Worm (Caenorhabditis elegans) whole organism, L4 larva: ENCODE results near the gene clec-224.

Experiments used
- R02D3.7 ChIP-seq: fragments of 150-350 bp; sonication (generic microtip); optimal IDR thresholded peaks from 3 replicates; lab custom pipeline; 2014; ENCODE audit warnings: missing biosample characterization, missing genetic modification characterization
- Y48G9A.11 ChIP-seq: fragments of 200-800 bp; sonication (Bioruptor generic); IDR thresholded peaks from 2 replicates; pipeline ENCODE4 v1.3.6; 2022; ENCODE audit warnings: missing genetic modification reagents, missing genetic modification characterization, missing compliant biosample characterization
- aly-2 ChIP-seq: sonication (generic microtip); optimal IDR thresholded peaks from 2 replicates; lab custom pipeline; 2018; ENCODE audit warnings: missing biosample characterization, missing genetic modification characterization
- ama-1 ChIP-seq: fragments of 150-350 bp; optimal IDR thresholded peaks from 2 replicates; lab custom pipeline; 2014; ENCODE audit warnings: inconsistent platforms, mixed read lengths
- ceh-20 ChIP-seq: fragments of 200-800 bp; sonication (Bioruptor generic); IDR thresholded peaks from 2 replicates; pipeline ENCODE4 v1.3.6; 2022; ENCODE audit warnings: missing genetic modification reagents, missing genetic modification characterization, missing compliant biosample characterization
- ceh-28 ChIP-seq: fragments of 150-350 bp; optimal IDR thresholded peaks from 2 replicates; lab custom pipeline; 2014; ENCODE audit warnings: missing biosample characterization, missing genetic modification reagents, missing genetic modification characterization
- cey-2 ChIP-seq: sonication (generic microtip); optimal IDR thresholded peaks from 3 replicates; lab custom pipeline; 2017; ENCODE audit warnings: missing genetic modification characterization, mild to moderate bottlenecking, missing compliant biosample characterization, antibody characterized with exemption, borderline replicate concordance; ENCODE audit not compliant: insufficient read depth
- duxl-1 ChIP-seq: sonication (generic microtip); optimal IDR thresholded peaks from 2 replicates; lab custom pipeline; 2016; ENCODE audit warnings: mild to moderate bottlenecking, missing genetic modification characterization, moderate library complexity, missing compliant biosample characterization; ENCODE audit not compliant: poor library complexity
- egl-27 ChIP-seq: sonication (generic microtip); optimal IDR thresholded peaks from 3 replicates; lab custom pipeline; 2017; ENCODE audit warnings: missing biosample characterization, missing genetic modification reagents, missing genetic modification characterization
- egl-43 ChIP-seq: fragments of 200-800 bp; sonication (Bioruptor generic); IDR thresholded peaks from 2 replicates; pipeline ENCODE4 v1.3.6; 2022; ENCODE audit warnings: missing genetic modification reagents, missing genetic modification characterization, missing compliant biosample characterization
- fos-1 ChIP-seq: fragments of 150-350 bp; optimal IDR thresholded peaks from 2 replicates; lab custom pipeline; 2014; ENCODE audit warnings: missing biosample characterization, missing genetic modification characterization
- gei-8 ChIP-seq: fragments of 200-800 bp; sonication (Bioruptor generic); optimal IDR thresholded peaks from 2 replicates; lab custom pipeline; 2018; ENCODE audit warnings: mild to moderate bottlenecking, missing genetic modification characterization, missing compliant biosample characterization
- hlh-11 ChIP-seq: fragments of 200-800 bp; sonication (Bioruptor generic); optimal IDR thresholded peaks from 2 replicates; lab custom pipeline; 2018; ENCODE audit warnings: mild to moderate bottlenecking, missing genetic modification characterization, missing compliant biosample characterization
- lin-13 ChIP-seq: fragments of 150-350 bp; optimal IDR thresholded peaks from 2 replicates; lab custom pipeline; 2014; ENCODE audit warnings: missing biosample characterization, missing genetic modification reagents, missing genetic modification characterization
- lin-15B ChIP-seq: fragments of 150-350 bp; sonication (generic microtip); optimal IDR thresholded peaks from 3 replicates; lab custom pipeline; 2014; ENCODE audit warnings: missing biosample characterization, missing genetic modification characterization
- lin-38 ChIP-seq: fragments of 200-800 bp; sonication (Bioruptor generic); IDR thresholded peaks from 2 replicates; pipeline ENCODE4 v1.3.6; 2022; ENCODE audit warnings: missing genetic modification reagents, missing genetic modification characterization, missing compliant biosample characterization
- madf-9 ChIP-seq: fragments of 200-800 bp; sonication (Bioruptor generic); conservative IDR thresholded peaks from 2 replicates; pipeline ENCODE4 v1.3.6; 2022; ENCODE audit warnings: missing genetic modification reagents, missing genetic modification characterization, missing compliant biosample characterization
- mdl-1 ChIP-seq, 2 experiments: fragments of 150-350 bp in 1 of 2; sonication (generic microtip) in 1 of 2; optimal IDR thresholded peaks; 2 replicates each; lab custom pipeline; 2014 to 2017; ENCODE audit warnings: missing biosample characterization in 2 of 2, missing genetic modification characterization in 2 of 2
- mep-1 ChIP-seq: fragments of 150-350 bp; sonication (generic microtip); optimal IDR thresholded peaks from 3 replicates; lab custom pipeline; 2014; ENCODE audit warnings: missing biosample characterization, missing genetic modification characterization
- mes-2 ChIP-seq: sonication (generic microtip); optimal IDR thresholded peaks from 2 replicates; lab custom pipeline; 2016; ENCODE audit warnings: missing genotype, mild to moderate bottlenecking, missing genetic modification characterization, missing compliant biosample characterization; ENCODE audit not compliant: poor library complexity, severe bottlenecking
- mxl-2 ChIP-seq: fragments of 200-800 bp; sonication (Bioruptor generic); conservative IDR thresholded peaks from 2 replicates; pipeline ENCODE4 v1.3.6; 2022; ENCODE audit warnings: missing genetic modification reagents, missing genetic modification characterization, missing compliant biosample characterization
- mxl-3 ChIP-seq: fragments of 200-800 bp; sonication (Bioruptor generic); optimal IDR thresholded peaks from 2 replicates; lab custom pipeline; 2018; ENCODE audit warnings: mild to moderate bottlenecking, missing genetic modification characterization, missing compliant biosample characterization
- nhr-102 ChIP-seq: sonication (generic microtip); optimal IDR thresholded peaks from 2 replicates; lab custom pipeline; 2016; ENCODE audit warnings: mild to moderate bottlenecking, missing genetic modification characterization, moderate library complexity, missing compliant biosample characterization
- nhr-11 ChIP-seq: fragments of 150-350 bp; optimal IDR thresholded peaks from 2 replicates; lab custom pipeline; 2014; ENCODE audit warnings: missing biosample characterization, missing genetic modification characterization
- nhr-111 ChIP-seq: fragments of 200-800 bp; sonication (Bioruptor generic); optimal IDR thresholded peaks from 2 replicates; lab custom pipeline; 2018; ENCODE audit warnings: mild to moderate bottlenecking, missing genetic modification characterization, missing compliant biosample characterization
- nhr-41 ChIP-seq: fragments of 200-800 bp; sonication (Bioruptor generic); IDR thresholded peaks from 2 replicates; pipeline ENCODE4 v1.3.6; 2022; ENCODE audit warnings: missing genetic modification reagents, missing genetic modification characterization, missing compliant biosample characterization
- nhr-48 ChIP-seq: sonication (generic microtip); optimal IDR thresholded peaks from 2 replicates; lab custom pipeline; 2016; ENCODE audit warnings: mild to moderate bottlenecking, missing genetic modification characterization, missing compliant biosample characterization
- php-3 ChIP-seq: fragments of 200-800 bp; sonication (Bioruptor generic); IDR thresholded peaks from 2 replicates; pipeline ENCODE4 v1.3.6; 2022; ENCODE audit warnings: missing genetic modification reagents, missing genetic modification characterization, missing compliant biosample characterization
- pqm-1 ChIP-seq: sonication (generic microtip); optimal IDR thresholded peaks from 2 replicates; lab custom pipeline; 2017; ENCODE audit warnings: missing biosample characterization, missing genetic modification characterization
- rbr-2 ChIP-seq: sonication (generic microtip); optimal IDR thresholded peaks from 2 replicates; lab custom pipeline; 2016; ENCODE audit warnings: missing genotype, missing genetic modification characterization, missing compliant biosample characterization
- saeg-2 ChIP-seq: fragments of 200-800 bp; sonication (Bioruptor generic); IDR thresholded peaks from 2 replicates; pipeline ENCODE4 v1.3.6; 2022; ENCODE audit warnings: missing genetic modification reagents, missing genetic modification characterization, missing compliant biosample characterization
- set-16 ChIP-seq: fragments of 200-800 bp; sonication (Bioruptor generic); IDR thresholded peaks from 2 replicates; pipeline ENCODE4 v1.3.6; 2022; ENCODE audit warnings: missing genetic modification reagents, missing genetic modification characterization, missing compliant biosample characterization
- tag-97 ChIP-seq: fragments of 200-800 bp; sonication (Bioruptor generic); IDR thresholded peaks from 2 replicates; pipeline ENCODE4 v1.3.6; 2022; ENCODE audit warnings: missing genetic modification characterization, missing compliant biosample characterization
- unc-130 ChIP-seq: sonication (generic microtip); optimal IDR thresholded peaks from 2 replicates; lab custom pipeline; 2016; ENCODE audit warnings: missing genetic modification reagents, missing genetic modification characterization, missing compliant biosample characterization
- unc-39 ChIP-seq: sonication (generic microtip); optimal IDR thresholded peaks from 2 replicates; lab custom pipeline; 2017; ENCODE audit warnings: missing biosample characterization, missing genetic modification characterization
- unc-62 ChIP-seq, 3 experiments: fragments of 150-350 bp in 1 of 3; sonication (generic microtip); optimal IDR thresholded peaks in 2 of 3; peaks in 1 of 3; 1 replicate in 1 of 3; 2 replicates in 2 of 3; lab custom pipeline; 2014 to 2017; ENCODE audit warnings: missing biosample characterization in 3 of 3, missing genetic modification characterization in 3 of 3, missing genetic modification reagents in 3 of 3, missing genotype in 1 of 3
- vab-7 ChIP-seq: fragments of 200-800 bp; sonication (Bioruptor generic); IDR thresholded peaks from 2 replicates; pipeline ENCODE4 v1.3.6; 2022; ENCODE audit warnings: missing genetic modification reagents, missing genetic modification characterization, missing compliant biosample characterization
- zip-2 ChIP-seq: fragments of 150-350 bp; optimal IDR thresholded peaks from 2 replicates; lab custom pipeline; 2014; ENCODE audit warnings: missing biosample characterization, missing genetic modification characterization
- ztf-7 ChIP-seq: fragments of 150-350 bp; optimal IDR thresholded peaks from 2 replicates; lab custom pipeline; 2014; ENCODE audit warnings: missing biosample characterization, missing genetic modification characterization

clec-224 gene

DNA sequence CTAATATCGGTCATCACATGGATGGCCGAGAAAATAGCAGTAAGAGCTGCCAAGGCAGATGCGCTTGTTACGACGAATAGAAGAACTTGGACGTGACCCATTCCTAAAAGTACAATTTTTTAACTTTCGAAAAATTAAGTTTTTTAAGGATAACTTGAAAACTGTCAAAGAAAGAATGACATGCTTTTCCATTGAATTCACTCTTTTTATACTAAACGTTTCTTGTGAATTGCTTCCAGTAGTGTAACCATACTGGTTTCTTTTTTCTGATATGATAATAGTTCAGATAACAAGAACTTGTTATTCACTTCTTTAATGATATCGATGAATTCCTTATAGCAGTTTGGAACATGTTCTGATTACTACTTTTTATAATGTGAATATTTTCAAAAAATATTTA lies 11.6 kb downstream of the clec-224 start, which contains the start of gene col-37:
col-37 (minus strand) TSS at position 101 of the 400 bp plus-strand sequence.
- peak in 1 of 2 experiments; percentile 16 for TF ChIP-seq mdl-1 (tag; optimal IDR thresholded peaks at IDR 0.05; lab: Kevin White, UChicago)
- TF ChIP-seq hlh-11 (tag; lab: Kevin White, UChicago) = no peak

DNA sequence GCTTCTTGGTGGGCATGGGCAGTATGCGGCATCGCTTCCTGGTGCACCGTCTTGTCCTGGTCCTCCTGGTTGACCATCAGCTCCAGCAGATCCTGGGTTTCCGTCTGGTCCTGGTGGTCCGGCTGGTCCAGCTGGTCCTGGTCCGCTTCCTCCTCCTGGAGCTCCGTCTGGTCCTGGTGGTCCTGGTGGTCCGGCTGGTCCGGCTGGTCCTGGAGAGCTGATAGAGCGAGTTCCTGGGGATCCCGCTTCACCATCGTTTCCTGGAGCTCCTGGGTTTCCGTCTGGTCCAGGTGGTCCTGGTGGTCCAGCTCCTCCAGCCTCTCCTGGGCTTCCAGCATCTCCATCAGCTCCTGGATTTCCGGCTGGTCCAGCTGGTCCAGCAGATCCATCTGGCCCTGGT lies 12.2 kb downstream of the clec-224 start:
- peak; percentile 97 for TF ChIP-seq set-16 (GFP tag; lab: Robert Waterston, UW)
- TF ChIP-seq madf-9 (GFP tag; lab: Robert Waterston, UW) = no peak

DNA sequence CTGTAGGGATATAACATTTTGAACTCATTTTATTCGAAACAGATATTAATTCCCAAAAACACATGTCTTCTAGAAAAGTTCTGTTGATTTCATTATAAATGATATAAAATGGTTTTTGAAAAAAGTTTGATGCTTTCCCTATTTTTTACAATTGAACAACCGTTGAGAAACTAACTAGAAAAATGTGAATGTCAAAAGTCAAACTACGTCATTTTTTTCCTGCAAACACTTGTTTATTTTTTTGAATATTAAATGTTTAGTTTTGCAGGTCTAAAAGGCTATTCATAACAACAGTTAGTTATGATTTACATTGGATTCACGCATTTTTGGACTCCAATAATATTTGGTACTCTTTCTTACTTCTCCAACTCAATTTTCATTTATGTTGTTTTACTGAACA lies 16.3 kb downstream of the clec-224 start, which contains the start of gene srj-4:
srj-4 (plus strand) TSS at position 301 of the 400 bp plus-strand sequence.
- TF ChIP-seq aly-2 (tag; lab: Kevin White, UChicago) = no peak
- no peak for TF ChIP-seq ceh-28
- no peak for TF ChIP-seq unc-39 (tag; lab: Kevin White, UChicago)
- TF ChIP-seq mes-2 (tag; lab: Kevin White, UChicago) = no peak
- TF ChIP-seq nhr-102 (tag; lab: Kevin White, UChicago) = no peak
- no peak for TF ChIP-seq cey-2 (tag; lab: Kevin White, UChicago)
- TF ChIP-seq fos-1 = no peak
- TF ChIP-seq ama-1 (lab: Kevin White, UChicago) = no peak

DNA sequence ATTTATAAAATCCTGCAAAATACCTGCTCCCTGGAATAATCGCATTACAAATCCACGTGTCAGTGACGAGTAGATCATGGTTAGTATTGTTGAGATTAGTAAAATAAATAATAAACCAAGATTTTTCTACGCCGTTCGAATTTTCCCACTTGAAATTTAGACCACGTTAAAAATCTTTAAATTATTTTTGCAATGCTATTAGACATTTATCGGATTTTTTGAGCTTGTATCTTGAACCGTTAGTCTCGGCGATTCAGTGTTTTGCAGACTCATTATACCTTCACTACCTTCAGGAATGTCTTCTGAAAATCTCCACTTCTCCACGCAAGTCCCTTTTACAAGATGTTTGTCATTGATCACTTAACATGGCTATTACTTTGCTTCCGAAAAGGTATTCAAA lies 17.0 kb downstream of the clec-224 start, which contains the start of gene C27A7.5:
C27A7.5 (minus strand) TSS at position 101 of the 400 bp plus-strand sequence.
- TF ChIP-seq unc-62 (GFP tag; optimal IDR thresholded peaks at IDR 0.05 in 1 of 2; lab: Kevin White, UChicago) = no peak
- TF ChIP-seq unc-62 (tag; optimal IDR thresholded peaks at IDR 0.05; lab: Kevin White, UChicago) = no peak
- no peak for TF ChIP-seq nhr-48 (tag; lab: Kevin White, UChicago)
- no peak for TF ChIP-seq mep-1 (tag; lab: Kevin White, UChicago)
- TF ChIP-seq R02D3.7 (tag; lab: Kevin White, UChicago) = no peak
- no peak for TF ChIP-seq vab-7 (GFP tag; lab: Robert Waterston, UW)
- TF ChIP-seq lin-38 (GFP tag; lab: Robert Waterston, UW) = no peak
- no peak for TF ChIP-seq gei-8 (GFP tag; lab: Kevin White, UChicago)
- TF ChIP-seq pqm-1 (tag; lab: Kevin White, UChicago) = no peak
- no peak for TF ChIP-seq ama-1 (lab: Kevin White, UChicago)
- no peak for TF ChIP-seq lin-15B (tag; lab: Kevin White, UChicago)
- TF ChIP-seq Y48G9A.11 (GFP tag; lab: Robert Waterston, UW) = no peak
- TF ChIP-seq unc-130 (GFP tag; lab: Kevin White, UChicago) = no peak
- TF ChIP-seq mxl-3 (GFP tag; lab: Kevin White, UChicago) = no peak
- TF ChIP-seq nhr-41 (GFP tag; lab: Robert Waterston, UW) = no peak
- no peak for TF ChIP-seq php-3 (GFP tag; lab: Robert Waterston, UW)
- no peak for TF ChIP-seq mes-2 (tag; lab: Kevin White, UChicago)
- no peak for TF ChIP-seq saeg-2 (GFP tag; lab: Robert Waterston, UW)
- no peak for TF ChIP-seq ceh-28
- TF ChIP-seq duxl-1 = no peak
- TF ChIP-seq unc-39 (tag; lab: Kevin White, UChicago) = no peak

DNA sequence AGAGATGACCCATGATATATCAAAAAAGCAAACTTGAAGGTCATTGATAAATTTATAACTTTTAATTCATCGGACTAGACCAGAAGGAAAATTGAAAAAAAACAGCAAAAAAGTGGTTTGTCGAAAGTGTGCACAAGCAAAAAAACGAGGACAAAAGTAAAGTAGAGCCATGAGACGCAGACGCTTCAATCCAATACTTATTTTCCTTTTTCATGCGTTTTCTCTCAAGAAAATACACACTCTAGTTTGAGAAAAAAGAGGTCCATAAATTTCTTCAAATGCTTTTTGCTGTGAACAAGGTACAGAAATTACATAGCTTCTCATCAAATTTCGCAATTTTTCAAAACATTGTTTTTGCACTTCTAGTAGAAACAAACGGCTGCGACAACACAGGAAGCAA lies 18.1 kb downstream of the clec-224 start:
- TF ChIP-seq rbr-2 (tag; lab: Kevin White, UChicago) = no peak
- TF ChIP-seq gei-8 (GFP tag; lab: Kevin White, UChicago) = no peak
- no peak for TF ChIP-seq nhr-11 (tag; lab: Kevin White, UChicago)
- no peak for TF ChIP-seq lin-38 (GFP tag; lab: Robert Waterston, UW)
- TF ChIP-seq tag-97 (GFP tag; lab: Robert Waterston, UW) = no peak
- no peak for TF ChIP-seq fos-1
- TF ChIP-seq zip-2 (tag; lab: Kevin White, UChicago) = no peak
- no peak for TF ChIP-seq unc-130 (GFP tag; lab: Kevin White, UChicago)
- TF ChIP-seq Y48G9A.11 (GFP tag; lab: Robert Waterston, UW) = no peak
- no peak for TF ChIP-seq mxl-2 (GFP tag; lab: Robert Waterston, UW)
- TF ChIP-seq mes-2 (tag; lab: Kevin White, UChicago) = no peak
- no peak for TF ChIP-seq nhr-111 (GFP tag; lab: Kevin White, UChicago)
- no peak for TF ChIP-seq php-3 (GFP tag; lab: Robert Waterston, UW)
- TF ChIP-seq egl-27 = no peak
- TF ChIP-seq ztf-7 (tag; lab: Kevin White, UChicago) = no peak
- no peak for TF ChIP-seq unc-39 (tag; lab: Kevin White, UChicago)
- TF ChIP-seq egl-43 (GFP tag; lab: Robert Waterston, UW) = no peak
- no peak for TF ChIP-seq lin-13
- no peak for TF ChIP-seq hlh-11 (tag; lab: Kevin White, UChicago)
- no peak for TF ChIP-seq ceh-20 (GFP tag; lab: Robert Waterston, UW)
